ENCODE assay signal across 4 worm cellular contexts in the genomic region with DNA sequence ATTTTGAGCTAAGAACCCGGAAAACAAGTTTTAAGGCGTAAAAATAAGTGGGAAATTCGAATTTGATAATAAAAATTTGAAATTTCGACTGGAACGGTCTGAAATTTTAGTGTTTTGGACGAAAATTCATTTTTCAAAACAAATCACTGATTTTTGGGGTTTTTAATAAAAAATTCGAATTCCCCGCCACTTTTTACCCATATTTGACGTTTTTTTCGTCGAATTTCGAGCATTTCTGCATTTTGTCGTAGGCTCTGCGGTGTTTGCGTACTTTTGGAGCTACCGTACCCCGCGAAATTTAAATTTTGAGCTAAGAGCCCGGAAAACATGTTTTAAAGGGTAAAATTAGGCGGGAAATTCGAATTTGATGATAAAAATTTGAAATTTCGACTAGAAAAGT.
A peak's percentile ranks its signal among the peaks of the same experiment; 100 is the strongest.
TF ChIP-seq lines count a peak whose summit lies in the region.

No protein-coding gene starts in this region.

TF ChIP-seq in whole organism, L1 larva, 84 proteins besides CTCF, POLR2A, EP300 and RAD21:
- TF ChIP-seq lsy-2 (tag; optimal IDR thresholded peaks at IDR 0.05; lab: Kevin White, UChicago) (peak; percentile 1 to 43), ceh-88 (GFP tag; IDR thresholded peaks at IDR 0.05; lab: Robert Waterston, UW) (no peak)

TF ChIP-seq in whole organism, L4 larva, 104 proteins besides CTCF, POLR2A, EP300 and RAD21:
- TF ChIP-seq lin-13 (GFP tag; optimal IDR thresholded peaks at IDR 0.05; lab: Kevin White, UChicago) (peak; percentile 70), lsy-2 (tag; optimal IDR thresholded peaks at IDR 0.05; lab: Kevin White, UChicago) (peak in 1 of 2 experiments; percentile 54), snpc-4 (tag; optimal IDR thresholded peaks at IDR 0.05; lab: Kevin White, UChicago) (no peak), mep-1 (tag; optimal IDR thresholded peaks at IDR 0.05; lab: Kevin White, UChicago) (peak; percentile 5)

TF ChIP-seq in whole organism, mixed stage, embryonic, 35 proteins besides CTCF, POLR2A, EP300 and RAD21:
- TF ChIP-seq lin-13 (tag; optimal IDR thresholded peaks at IDR 0.05; lab: Kevin White, UChicago): peak; percentile 27
- TF ChIP-seq flh-1 (GFP tag; optimal IDR thresholded peaks at IDR 0.05; lab: Kevin White, UChicago): no peak
- TF ChIP-seq mep-1 (tag; optimal IDR thresholded peaks at IDR 0.05; lab: Kevin White, UChicago): no peak
- TF ChIP-seq lsy-2 (tag; optimal IDR thresholded peaks at IDR 0.05; lab: Kevin White, UChicago): peak; percentile 77

TF ChIP-seq in whole organism, young adult, 124 proteins besides CTCF, POLR2A, EP300 and RAD21:
- no peak for TF ChIP-seq rcor-1 (GFP tag; IDR thresholded peaks at IDR 0.05; lab: Robert Waterston, UW)
- TF ChIP-seq lsl-1 (GFP tag; optimal IDR thresholded peaks at IDR 0.05; lab: Kevin White, UChicago): peak; percentile 30
